Worm (Caenorhabditis elegans) whole organism, L2 larva: Measurements from ENCODE around the gene cyp-44A1.

Experiments
- C34F6.9 ChIP-seq: fragments of 150-350 bp; optimal IDR thresholded peaks from 2 replicates; lab custom pipeline; 2014; ENCODE audit warnings: missing biosample characterization, missing genetic modification characterization
- F13H6.1 ChIP-seq: sonication (generic microtip); optimal IDR thresholded peaks from 2 replicates; lab custom pipeline; 2016; ENCODE audit warnings: missing genetic modification characterization, missing compliant biosample characterization
- R02D3.7 ChIP-seq: fragments of 150-350 bp; optimal IDR thresholded peaks from 2 replicates; lab custom pipeline; 2014; ENCODE audit warnings: missing biosample characterization, missing genetic modification characterization
- Y55F3AM.14 ChIP-seq: fragments of 200-800 bp; sonication (Bioruptor generic); optimal IDR thresholded peaks from 2 replicates; lab custom pipeline; 2018; ENCODE audit warnings: mild to moderate bottlenecking, missing genetic modification characterization, missing compliant biosample characterization
- ZK546.5 ChIP-seq: sonication (generic microtip); optimal IDR thresholded peaks from 2 replicates; lab custom pipeline; 2017; ENCODE audit warnings: missing biosample characterization, missing genetic modification characterization
- alr-1 ChIP-seq: fragments of 150-350 bp; optimal IDR thresholded peaks from 2 replicates; lab custom pipeline; 2014; ENCODE audit warnings: missing biosample characterization, missing genetic modification characterization
- aly-2 ChIP-seq: fragments of 150-350 bp; optimal IDR thresholded peaks from 2 replicates; lab custom pipeline; 2014; ENCODE audit warnings: missing biosample characterization, missing genetic modification characterization
- ama-1 ChIP-seq: fragments of 150-350 bp; optimal IDR thresholded peaks from 2 replicates; lab custom pipeline; 2018; ENCODE audit warnings: inconsistent platforms
- blmp-1 ChIP-seq: sonication (generic microtip); optimal IDR thresholded peaks from 2 replicates; lab custom pipeline; 2017; ENCODE audit warnings: missing genetic modification characterization, mild to moderate bottlenecking, missing compliant biosample characterization, antibody characterized with exemption, moderate library complexity; ENCODE audit not compliant: insufficient read depth
- ceh-16 ChIP-seq: fragments of 150-350 bp; optimal IDR thresholded peaks from 2 replicates; lab custom pipeline; 2014; ENCODE audit warnings: missing biosample characterization, missing genetic modification characterization
- ceh-82 ChIP-seq: fragments of 150-350 bp; optimal IDR thresholded peaks from 2 replicates; lab custom pipeline; 2014; ENCODE audit warnings: missing biosample characterization, missing genetic modification characterization
- crh-2 ChIP-seq: sonication (generic microtip); optimal IDR thresholded peaks from 2 replicates; lab custom pipeline; 2017; ENCODE audit warnings: missing biosample characterization, missing genetic modification characterization
- dmd-4 ChIP-seq: sonication (generic microtip); optimal IDR thresholded peaks from 2 replicates; lab custom pipeline; 2017; ENCODE audit warnings: missing biosample characterization, missing genetic modification characterization
- egl-27 ChIP-seq: sonication (generic microtip); optimal IDR thresholded peaks from 3 replicates; lab custom pipeline; 2017; ENCODE audit warnings: missing biosample characterization, missing genetic modification reagents, missing genetic modification characterization
- elt-1 ChIP-seq: fragments of 150-350 bp; optimal IDR thresholded peaks from 2 replicates; lab custom pipeline; 2014; ENCODE audit warnings: missing biosample characterization, missing genetic modification characterization
- elt-3 ChIP-seq: sonication (generic microtip); optimal IDR thresholded peaks from 2 replicates; lab custom pipeline; 2017; ENCODE audit warnings: missing biosample characterization, missing genetic modification characterization
- fos-1 ChIP-seq: fragments of 150-350 bp; optimal IDR thresholded peaks from 2 replicates; lab custom pipeline; 2014; ENCODE audit warnings: missing biosample characterization, missing genetic modification characterization
- gmeb-1 ChIP-seq: fragments of 150-350 bp; optimal IDR thresholded peaks from 2 replicates; lab custom pipeline; 2014; ENCODE audit warnings: missing biosample characterization, missing genetic modification characterization
- lin-11 ChIP-seq: fragments of 150-350 bp; sonication (generic microtip); optimal IDR thresholded peaks from 2 replicates; lab custom pipeline; 2014; ENCODE audit warnings: missing biosample characterization, missing genetic modification characterization, inconsistent platforms, mixed read lengths
- lin-13 ChIP-seq: fragments of 150-350 bp; optimal IDR thresholded peaks from 2 replicates; lab custom pipeline; 2014; ENCODE audit warnings: missing biosample characterization, missing genetic modification reagents, missing genetic modification characterization
- lin-39 ChIP-seq: fragments of 150-350 bp; optimal IDR thresholded peaks from 2 replicates; lab custom pipeline; 2014; ENCODE audit warnings: missing biosample characterization, missing genetic modification reagents, missing genetic modification characterization
- lsy-2 ChIP-seq, 2 experiments: fragments of 150-350 bp in 1 of 2; sonication (generic microtip) in 1 of 2; optimal IDR thresholded peaks; 2 replicates each; lab custom pipeline; 2014 to 2017; ENCODE audit warnings: missing biosample characterization in 2 of 2, missing genetic modification characterization in 2 of 2
- mab-5 ChIP-seq: fragments of 150-350 bp; optimal IDR thresholded peaks from 2 replicates; lab custom pipeline; 2014; ENCODE audit warnings: missing biosample characterization, missing genetic modification characterization
- mbf-1 ChIP-seq: sonication (generic microtip); optimal IDR thresholded peaks from 2 replicates; lab custom pipeline; 2017; ENCODE audit warnings: missing biosample characterization, missing genetic modification characterization
- mdl-1 ChIP-seq, 2 experiments: fragments of 150-350 bp in 1 of 2; sonication (generic microtip) in 1 of 2; optimal IDR thresholded peaks; 2 replicates each; lab custom pipeline; 2017; ENCODE audit warnings: missing biosample characterization in 2 of 2, missing genetic modification characterization in 2 of 2
- nhr-10 ChIP-seq: sonication (generic microtip); optimal IDR thresholded peaks from 2 replicates; lab custom pipeline; 2017; ENCODE audit warnings: missing biosample characterization, missing genetic modification characterization
- nhr-11 ChIP-seq: fragments of 150-350 bp; optimal IDR thresholded peaks from 2 replicates; lab custom pipeline; 2014; ENCODE audit warnings: missing biosample characterization, missing genetic modification characterization
- nhr-12 ChIP-seq: fragments of 150-350 bp; optimal IDR thresholded peaks from 2 replicates; lab custom pipeline; 2014; ENCODE audit warnings: missing biosample characterization, missing genetic modification characterization
- nhr-129 ChIP-seq: fragments of 150-350 bp; optimal IDR thresholded peaks from 2 replicates; lab custom pipeline; 2014; ENCODE audit warnings: missing biosample characterization, missing genetic modification characterization
- nhr-21 ChIP-seq: fragments of 150-350 bp; optimal IDR thresholded peaks from 2 replicates; lab custom pipeline; 2014; ENCODE audit warnings: missing biosample characterization, missing genetic modification characterization
- nhr-23 ChIP-seq: fragments of 150-350 bp; optimal IDR thresholded peaks from 2 replicates; lab custom pipeline; 2014; ENCODE audit warnings: missing biosample characterization, missing genetic modification reagents, missing genetic modification characterization
- nhr-237 ChIP-seq: fragments of 150-350 bp; optimal IDR thresholded peaks from 2 replicates; lab custom pipeline; 2014; ENCODE audit warnings: missing biosample characterization, missing genetic modification characterization
- nhr-25 ChIP-seq: fragments of 150-350 bp; sonication (generic microtip); optimal IDR thresholded peaks from 3 replicates; lab custom pipeline; 2014; ENCODE audit warnings: missing biosample characterization, missing genetic modification characterization
- nhr-6 ChIP-seq: fragments of 150-350 bp; optimal IDR thresholded peaks from 2 replicates; lab custom pipeline; 2014; ENCODE audit warnings: missing biosample characterization, missing genetic modification characterization
- nhr-77 ChIP-seq: fragments of 150-350 bp; optimal IDR thresholded peaks from 2 replicates; lab custom pipeline; 2014; ENCODE audit warnings: missing biosample characterization, missing genetic modification characterization
- peb-1 ChIP-seq: fragments of 150-350 bp; optimal IDR thresholded peaks from 2 replicates; lab custom pipeline; 2014; ENCODE audit warnings: missing biosample characterization, missing genetic modification characterization
- sem-4 ChIP-seq: fragments of 150-350 bp; optimal IDR thresholded peaks from 2 replicates; lab custom pipeline; 2014; ENCODE audit warnings: missing biosample characterization, missing genetic modification reagents, missing genetic modification characterization
- skn-1 ChIP-seq: sonication (generic microtip); optimal IDR thresholded peaks from 2 replicates; lab custom pipeline; 2017; ENCODE audit warnings: missing biosample characterization, missing genetic modification characterization
- sma-3 ChIP-seq: sonication (generic microtip); optimal IDR thresholded peaks from 2 replicates; lab custom pipeline; 2016; ENCODE audit warnings: missing genetic modification reagents, missing genetic modification characterization, missing compliant biosample characterization
- sma-9 ChIP-seq, 2 experiments: fragments of 150-350 bp in 1 of 2; sonication (generic microtip) in 1 of 2; optimal IDR thresholded peaks; 2 replicates each; lab custom pipeline; 2014 to 2016; ENCODE audit warnings: missing genetic modification characterization in 2 of 2, mild to moderate bottlenecking in 1 of 2, missing biosample characterization in 1 of 2, missing compliant biosample characterization in 1 of 2, missing genetic modification reagents in 1 of 2, moderate library complexity in 1 of 2
- snpc-4 ChIP-seq: fragments of 150-350 bp; optimal IDR thresholded peaks from 2 replicates; lab custom pipeline; 2014; ENCODE audit warnings: missing biosample characterization, missing genetic modification characterization
- unc-39 ChIP-seq: fragments of 150-350 bp; optimal IDR thresholded peaks from 2 replicates; lab custom pipeline; 2014; ENCODE audit warnings: missing biosample characterization, missing genetic modification characterization
- unc-55 ChIP-seq: fragments of 150-350 bp; sonication (generic microtip); optimal IDR thresholded peaks from 3 replicates; lab custom pipeline; 2014; ENCODE audit warnings: missing biosample characterization, missing genetic modification reagents, missing genetic modification characterization
- unc-62 ChIP-seq: fragments of 150-350 bp; optimal IDR thresholded peaks from 2 replicates; lab custom pipeline; 2014; ENCODE audit warnings: missing biosample characterization, missing genetic modification reagents, missing genetic modification characterization
- zag-1 ChIP-seq: fragments of 150-350 bp; optimal IDR thresholded peaks from 2 replicates; lab custom pipeline; 2014; ENCODE audit warnings: missing biosample characterization, missing genetic modification characterization
- ztf-1 ChIP-seq: fragments of 200-800 bp; sonication (Bioruptor generic); conservative IDR thresholded peaks from 2 replicates; pipeline ENCODE4 v1.3.6; 2022; ENCODE audit warnings: missing genetic modification characterization, missing compliant biosample characterization
- ztf-11 ChIP-seq: sonication (generic microtip); optimal IDR thresholded peaks from 2 replicates; lab custom pipeline; 2017; ENCODE audit warnings: missing biosample characterization, missing genetic modification characterization
- ztf-4 ChIP-seq: fragments of 150-350 bp; optimal IDR thresholded peaks from 2 replicates; lab custom pipeline; 2014; ENCODE audit warnings: missing biosample characterization, missing genetic modification characterization

The cyp-44A1 gene

ce11 chrII:5465729-5466408 is 38.0 kb upstream of the cyp-44A1 start, which contains the start of gene clr-1:
clr-1 (plus strand) TSS chrII:5466358.
- TF ChIP-seq F13H6.1 (tag; lab: Kevin White, UChicago) (peak; percentile 13), mdl-1 (tag; optimal IDR thresholded peaks at IDR 0.05; lab: Kevin White, UChicago) (no peak)

ce11 chrII:5473946-5474423 is 29.9 kb upstream of the cyp-44A1 start, which contains the start of gene mrps-16:
mrps-16 (plus strand) TSS chrII:5474373.
- TF ChIP-seq zag-1 (tag; lab: Kevin White, UChicago), result no peak
- TF ChIP-seq ceh-82 (tag; lab: Kevin White, UChicago), result no peak
- TF ChIP-seq dmd-4, result no peak
- no peak for TF ChIP-seq mbf-1
- peak; percentile 8 for TF ChIP-seq nhr-6 (tag; lab: Kevin White, UChicago)
- TF ChIP-seq nhr-21, result peak; percentile 41
- peak; percentile 72 for TF ChIP-seq unc-55
- peak; percentile 53 for TF ChIP-seq nhr-129 (tag; lab: Kevin White, UChicago)
- TF ChIP-seq unc-39 (tag; lab: Kevin White, UChicago), result no peak
- no peak for TF ChIP-seq nhr-25 (tag; lab: Kevin White, UChicago)
- no peak for TF ChIP-seq ztf-11
- TF ChIP-seq ama-1 (lab: Kevin White, UChicago), result peak; percentile 3
- peak; percentile 64 for TF ChIP-seq C34F6.9
- no peak for TF ChIP-seq ceh-16 (tag; lab: Kevin White, UChicago)
- no peak for TF ChIP-seq egl-27 (tag; lab: Kevin White, UChicago)
- TF ChIP-seq unc-62 (GFP tag; lab: Kevin White, UChicago), result no peak
- peak; percentile 96 for TF ChIP-seq gmeb-1 (tag; lab: Kevin White, UChicago)
- peak; percentile 41 for TF ChIP-seq F13H6.1 (tag; lab: Kevin White, UChicago)
- no peak for TF ChIP-seq lin-39 (tag; lab: Kevin White, UChicago)
- no peak for TF ChIP-seq peb-1 (tag; lab: Kevin White, UChicago)
- TF ChIP-seq nhr-12, result no peak
- no peak for TF ChIP-seq ztf-1 (GFP tag; lab: Robert Waterston, UW)
- no peak for TF ChIP-seq sem-4
- peak; percentile 70 for TF ChIP-seq sma-3 (GFP tag; lab: Kevin White, UChicago)
- no peak for TF ChIP-seq elt-1 (tag; lab: Kevin White, UChicago)
- TF ChIP-seq skn-1, result no peak
- no peak for TF ChIP-seq nhr-77 (tag; lab: Kevin White, UChicago)
- no peak for TF ChIP-seq R02D3.7 (tag; lab: Kevin White, UChicago)
- no peak for TF ChIP-seq aly-2 (tag; lab: Kevin White, UChicago)
- no peak for TF ChIP-seq mdl-1 (tag; optimal IDR thresholded peaks at IDR 0.05; lab: Kevin White, UChicago)
- peak; percentile 39 for TF ChIP-seq lin-13 (GFP tag; lab: Kevin White, UChicago)
- no peak for TF ChIP-seq blmp-1 (tag; lab: Kevin White, UChicago)
- TF ChIP-seq snpc-4 (tag; lab: Kevin White, UChicago), result peak; percentile 65
- TF ChIP-seq nhr-23, result no peak
- TF ChIP-seq nhr-10 (tag; lab: Kevin White, UChicago), result no peak
- peak; percentile 26 for TF ChIP-seq fos-1 (tag; lab: Kevin White, UChicago)
- TF ChIP-seq alr-1 (tag; lab: Kevin White, UChicago), result no peak
- no peak for TF ChIP-seq ZK546.5
- TF ChIP-seq ztf-4 (tag; lab: Kevin White, UChicago), result no peak
- TF ChIP-seq nhr-11, result no peak
- no peak for TF ChIP-seq nhr-237 (tag; lab: Kevin White, UChicago)
- peak; percentile 62 to 88 for TF ChIP-seq lsy-2 (tag; optimal IDR thresholded peaks at IDR 0.05; lab: Kevin White, UChicago)
- TF ChIP-seq elt-3 (tag; lab: Kevin White, UChicago), result no peak
- no peak for TF ChIP-seq Y55F3AM.14 (GFP tag; lab: Kevin White, UChicago)
- TF ChIP-seq sma-9 (GFP tag; optimal IDR thresholded peaks at IDR 0.05; lab: Kevin White, UChicago), result peak; percentile 75
- no peak for TF ChIP-seq sma-9 (tag; optimal IDR thresholded peaks at IDR 0.05; lab: Kevin White, UChicago)
- TF ChIP-seq crh-2, result peak; percentile 34
- no peak for TF ChIP-seq lin-11 (tag; lab: Kevin White, UChicago)
- peak; percentile 41 for TF ChIP-seq mab-5 (tag; lab: Kevin White, UChicago)
- TF ChIP-seq, all 48 proteins: peak for 16
